Worm (Caenorhabditis elegans): Measurements from ENCODE around the gene npp-1.

- no peak for TF ChIP-seq ceh-79 (tag; optimal IDR thresholded peaks at IDR 0.05)
- no peak for TF ChIP-seq F33H1.4 (GFP tag; IDR thresholded peaks at IDR 0.05)
- TF ChIP-seq ztf-6 (GFP tag; IDR thresholded peaks at IDR 0.05), result no peak
Observed at ce11 chrIV:9843760-9844159, 14.5 kb upstream of the npp-1 start, which contains the start of gene nspd-2.

Data from whole organism, young adult.